Worm (Caenorhabditis elegans): Measurements from ENCODE around the gene Y53F4B.51.
"Not testable (repeated sequence)": the region's sequence is repeated elsewhere in the genome, so short reads cannot be mapped to it uniquely, and the experiment has no call there.

DNA sequence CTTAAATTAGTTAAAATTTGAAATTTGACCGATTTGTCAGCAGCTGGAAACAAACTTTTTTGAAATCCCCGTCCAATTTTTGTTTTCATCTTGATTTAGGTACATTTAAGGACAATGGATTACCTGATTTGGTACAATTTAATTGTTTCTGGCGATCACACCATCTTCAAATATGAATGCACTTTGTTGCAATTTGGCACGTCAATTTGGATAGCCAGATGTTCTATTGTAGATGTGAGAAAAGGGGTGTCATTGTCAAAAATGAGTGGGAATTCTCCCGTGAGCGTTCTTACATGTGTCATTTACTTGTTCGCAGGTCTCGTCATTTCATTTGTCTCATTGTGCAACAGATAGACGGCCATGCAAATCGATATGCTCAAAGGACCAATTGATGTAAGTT lies 26.1 kb downstream of the Y53F4B.51 start, which contains the start of gene Y53F4B.43:
- not testable (repeated sequence) for TF ChIP-seq madf-5 (GFP tag; IDR thresholded peaks at IDR 0.05); egl-27 (tag; optimal IDR thresholded peaks at IDR 0.05); zip-11 (GFP tag; IDR thresholded peaks at IDR 0.05); ama-1 (optimal IDR thresholded peaks at IDR 0.05); nhr-10 (tag; optimal IDR thresholded peaks at IDR 0.05); lsy-2 (tag; optimal IDR thresholded peaks at IDR 0.05); zag-1 (tag; optimal IDR thresholded peaks at IDR 0.05); ZK337.2 (GFP tag; IDR thresholded peaks at IDR 0.05); hlh-30 (tag; optimal IDR thresholded peaks at IDR 0.05; ENCODE audit: insufficient read depth)
